Fruit fly (Drosophila melanogaster) whole organism, embryonic: ENCODE results near the gene sip3.
A peak's percentile ranks its signal among the peaks of the same experiment; 100 is the strongest.

Experiments
- Bgb ChIP-seq: fragments of 200-800 bp; sonication (Bioruptor generic); IDR thresholded peaks from 2 replicates; pipeline ENCODE4 v1.3.6; 2022; ENCODE audit warnings: missing biosample characterization, missing genetic modification characterization; ENCODE audit not compliant: partially characterized antibody
- CG10366 ChIP-seq: fragments of 200-800 bp; sonication (Bioruptor generic); IDR thresholded peaks from 2 replicates; pipeline ENCODE4 v1.3.6; 2022; ENCODE audit warnings: missing biosample characterization, missing genetic modification characterization
- CG10979 ChIP-seq: fragments of 200-800 bp; sonication (Bioruptor generic); optimal IDR thresholded peaks from 2 replicates; lab custom pipeline; 2018; ENCODE audit warnings: missing biosample characterization, mild to moderate bottlenecking, missing genetic modification characterization, moderate library complexity
- CG11247 ChIP-seq: fragments of 200-800 bp; sonication (Bioruptor generic); IDR thresholded peaks from 2 replicates; pipeline ENCODE4 v1.3.6; 2022; ENCODE audit warnings: missing biosample characterization, missing genetic modification characterization
- CG11696 ChIP-seq: fragments of 200-800 bp; sonication (Bioruptor generic); IDR thresholded peaks from 2 replicates; pipeline ENCODE4 v1.3.6; 2022; ENCODE audit warnings: missing biosample characterization, missing genetic modification characterization
- CG13775 ChIP-seq: fragments of 200-800 bp; sonication (Bioruptor generic); optimal IDR thresholded peaks from 3 replicates; lab custom pipeline; 2017; ENCODE audit warnings: missing biosample characterization, mild to moderate bottlenecking, missing genetic modification characterization
- CG1529 ChIP-seq: fragments of 200-800 bp; sonication (Bioruptor generic); optimal IDR thresholded peaks from 3 replicates; lab custom pipeline; 2018; ENCODE audit warnings: missing biosample characterization, missing genetic modification characterization
- CG15479 ChIP-seq: fragments of 200-800 bp; sonication (Bioruptor generic); optimal IDR thresholded peaks from 3 replicates; lab custom pipeline; 2019; ENCODE audit warnings: missing biosample characterization, mild to moderate bottlenecking, missing genetic modification characterization, moderate library complexity
- CG17186 ChIP-seq: fragments of 200-800 bp; sonication (Bioruptor generic); optimal IDR thresholded peaks from 3 replicates; lab custom pipeline; 2017; ENCODE audit warnings: missing biosample characterization, missing genetic modification reagents, missing genetic modification characterization
- CG17359 ChIP-seq: fragments of 200-800 bp; sonication (Bioruptor generic); optimal IDR thresholded peaks from 3 replicates; lab custom pipeline; 2018; ENCODE audit warnings: missing biosample characterization, mild to moderate bottlenecking, missing genetic modification characterization, moderate library complexity
- CG18262 ChIP-seq: fragments of 200-800 bp; optimal IDR thresholded peaks from 3 replicates; lab custom pipeline; 2019; ENCODE audit warnings: missing biosample characterization, mild to moderate bottlenecking, missing genetic modification characterization, moderate library complexity
- CG18619 ChIP-seq: fragments of 200-800 bp; sonication (Bioruptor generic); optimal IDR thresholded peaks from 3 replicates; lab custom pipeline; 2017; ENCODE audit warnings: missing biosample characterization, mild to moderate bottlenecking, missing genetic modification characterization
- CG18764 ChIP-seq: fragments of 200-800 bp; sonication (Bioruptor generic); optimal IDR thresholded peaks from 3 replicates; lab custom pipeline; 2016; ENCODE audit warnings: missing biosample characterization, missing genetic modification characterization
- CG30431 ChIP-seq: fragments of 200-800 bp; sonication (Bioruptor generic); optimal IDR thresholded peaks from 2 replicates; lab custom pipeline; 2017; ENCODE audit warnings: missing biosample characterization, missing genetic modification characterization
- CG31388 ChIP-seq: fragments of 200-800 bp; sonication (Bioruptor generic); optimal IDR thresholded peaks from 2 replicates; lab custom pipeline; 2016; ENCODE audit warnings: missing biosample characterization, missing genetic modification characterization
- CG4424 ChIP-seq: fragments of 200-800 bp; sonication (Bioruptor generic); optimal IDR thresholded peaks from 3 replicates; lab custom pipeline; 2016; ENCODE audit warnings: missing biosample characterization, missing genetic modification characterization
- CG6175 ChIP-seq: fragments of 200-800 bp; sonication (Bioruptor generic); IDR thresholded peaks from 3 replicates; pipeline ENCODE4 v1.3.6; 2022; ENCODE audit warnings: missing biosample characterization, missing genetic modification characterization
- CG6689 ChIP-seq: fragments of 200-800 bp; sonication (Bioruptor generic); IDR thresholded peaks from 2 replicates; pipeline ENCODE4 v1.3.6; 2022; ENCODE audit warnings: missing biosample characterization, missing genetic modification characterization
- CG6791 ChIP-seq: fragments of 200-800 bp; sonication (Bioruptor generic); IDR thresholded peaks from 3 replicates; pipeline ENCODE4 v1.3.6; 2022; ENCODE audit warnings: missing biosample characterization, missing genetic modification characterization; ENCODE audit not compliant: partially characterized antibody
- CG7357 ChIP-seq: fragments of 200-800 bp; sonication (Bioruptor generic); IDR thresholded peaks from 3 replicates; pipeline ENCODE4 v1.3.6; 2022; ENCODE audit warnings: missing biosample characterization, missing genetic modification characterization
- CG7372 ChIP-seq: fragments of 200-800 bp; sonication (Bioruptor generic); IDR thresholded peaks from 2 replicates; pipeline ENCODE4 v1.3.6; 2022; ENCODE audit warnings: missing biosample characterization, missing genetic modification characterization
- CG8359 ChIP-seq: fragments of 200-800 bp; sonication (Bioruptor generic); optimal IDR thresholded peaks from 2 replicates; lab custom pipeline; 2017; ENCODE audit warnings: missing biosample characterization, mild to moderate bottlenecking, missing genetic modification characterization, borderline replicate concordance
- CG9215 ChIP-seq: fragments of 200-800 bp; sonication (Bioruptor generic); IDR thresholded peaks from 2 replicates; pipeline ENCODE4 v1.3.6; 2022; ENCODE audit warnings: missing biosample characterization, missing genetic modification characterization
- CG9437 ChIP-seq: fragments of 200-800 bp; sonication (Bioruptor generic); optimal IDR thresholded peaks from 2 replicates; lab custom pipeline; 2018; ENCODE audit warnings: missing biosample characterization, mild to moderate bottlenecking, missing genetic modification characterization
- Doc3 ChIP-seq: fragments of 200-800 bp; sonication (Bioruptor generic); IDR thresholded peaks from 3 replicates; pipeline ENCODE4 v1.3.6; 2022; ENCODE audit warnings: missing biosample characterization, missing genetic modification characterization; ENCODE audit not compliant: partially characterized antibody
- Dp ChIP-seq: fragments of 200-800 bp; sonication (Bioruptor generic); optimal IDR thresholded peaks from 2 replicates; lab custom pipeline; 2018; ENCODE audit warnings: missing biosample characterization, mild to moderate bottlenecking, missing genetic modification characterization, moderate library complexity
- HLH3B ChIP-seq: fragments of 200-800 bp; sonication (Bioruptor generic); IDR thresholded peaks from 2 replicates; pipeline ENCODE4 v1.3.6; 2022; ENCODE audit warnings: missing biosample characterization, missing genetic modification characterization
- HmgZ ChIP-seq: fragments of 200-800 bp; sonication (Bioruptor generic); optimal IDR thresholded peaks from 2 replicates; lab custom pipeline; 2018; ENCODE audit warnings: missing biosample characterization, mild to moderate bottlenecking, missing genetic modification characterization
- Hr51 ChIP-seq, 2 experiments: fragments of 200-800 bp; sonication (Bioruptor generic); optimal IDR thresholded peaks; 2 replicates in 1 of 2; 3 replicates in 1 of 2; lab custom pipeline; 2016 to 2018; ENCODE audit warnings: missing biosample characterization in 2 of 2, missing genetic modification characterization in 2 of 2, mild to moderate bottlenecking in 1 of 2, moderate library complexity in 1 of 2
- Kr ChIP-seq: fragments of 200-800 bp; sonication (Bioruptor generic); optimal IDR thresholded peaks from 2 replicates; lab custom pipeline; 2017; ENCODE audit warnings: missing biosample characterization, mild to moderate bottlenecking, missing genetic modification characterization
- MBD-R2 ChIP-seq: fragments of 200-800 bp; sonication (Bioruptor generic); IDR thresholded peaks from 2 replicates; pipeline ENCODE4 v1.3.6; 2022; ENCODE audit warnings: missing biosample characterization, missing genetic modification characterization
- Med ChIP-seq: fragments of 200-800 bp; sonication (Bioruptor generic); peaks from one replicate; lab custom pipeline; 2016; ENCODE audit warnings: missing biosample characterization, missing genetic modification characterization, mild to moderate bottlenecking, inconsistent platforms, moderate library complexity
- Oli ChIP-seq: fragments of 200-800 bp; sonication (Bioruptor generic); optimal IDR thresholded peaks from 2 replicates; lab custom pipeline; 2018; ENCODE audit warnings: missing biosample characterization, mild to moderate bottlenecking, missing genetic modification characterization, moderate library complexity
- chm ChIP-seq: fragments of 200-800 bp; sonication (Bioruptor generic); IDR thresholded peaks from 2 replicates; pipeline ENCODE4 v1.3.6; 2022; ENCODE audit warnings: missing biosample characterization, missing genetic modification characterization
- crp ChIP-seq, 2 experiments: fragments of 200-800 bp; sonication (Bioruptor generic); optimal IDR thresholded peaks; 2 replicates in 1 of 2; 3 replicates in 1 of 2; lab custom pipeline; 2017; ENCODE audit warnings: missing biosample characterization in 2 of 2, missing genetic modification characterization in 2 of 2, mild to moderate bottlenecking in 1 of 2, moderate library complexity in 1 of 2
- fd64A ChIP-seq: fragments of 200-800 bp; sonication (Bioruptor generic); optimal IDR thresholded peaks from 3 replicates; lab custom pipeline; 2018; ENCODE audit warnings: missing biosample characterization, mild to moderate bottlenecking, missing genetic modification characterization
- gce ChIP-seq: fragments of 200-800 bp; sonication (Bioruptor generic); IDR thresholded peaks from 3 replicates; pipeline ENCODE4 v1.3.6; 2022; ENCODE audit warnings: missing biosample characterization, missing genetic modification characterization
- jumu ChIP-seq: fragments of 200-800 bp; sonication (Bioruptor generic); optimal IDR thresholded peaks from 3 replicates; lab custom pipeline; 2016; ENCODE audit warnings: missing biosample characterization, missing genetic modification characterization
- kah ChIP-seq: fragments of 200-800 bp; sonication (Bioruptor generic); optimal IDR thresholded peaks from 2 replicates; lab custom pipeline; 2018; ENCODE audit warnings: missing biosample characterization, mild to moderate bottlenecking, missing genetic modification characterization
- lbe ChIP-seq: fragments of 200-800 bp; sonication (Bioruptor generic); optimal IDR thresholded peaks from 2 replicates; lab custom pipeline; 2016; ENCODE audit warnings: missing biosample characterization, mild to moderate bottlenecking, missing genetic modification characterization
- lilli ChIP-seq: fragments of 200-800 bp; sonication (Bioruptor generic); optimal IDR thresholded peaks from 3 replicates; lab custom pipeline; 2016; ENCODE audit warnings: missing biosample characterization, missing genetic modification characterization
- lola ChIP-seq, 3 experiments: fragments of >200 bp in 2 of 3; fragments of 200-800 bp in 1 of 3; sonication (Bioruptor generic) in 1 of 3; optimal IDR thresholded peaks; 2 replicates each; lab custom pipeline; 2017 to 2019; ENCODE audit warnings: missing biosample characterization in 3 of 3, missing genetic modification characterization in 3 of 3, mild to moderate bottlenecking in 1 of 3, moderate library complexity in 1 of 3
- mam ChIP-seq: fragments of 200-800 bp; sonication (Bioruptor generic); optimal IDR thresholded peaks from 3 replicates; lab custom pipeline; 2016; ENCODE audit warnings: missing biosample characterization, missing genetic modification characterization
- pita ChIP-seq: fragments of 200-800 bp; sonication (Bioruptor generic); optimal IDR thresholded peaks from 2 replicates; lab custom pipeline; 2017; ENCODE audit warnings: missing biosample characterization, mild to moderate bottlenecking, missing genetic modification characterization
- run ChIP-seq: fragments of 200-800 bp; sonication (Bioruptor generic); optimal IDR thresholded peaks from 3 replicates; lab custom pipeline; 2018; ENCODE audit warnings: missing biosample characterization, mild to moderate bottlenecking, missing genetic modification characterization
- sna ChIP-seq: fragments of 200-800 bp; sonication (Bioruptor generic); IDR thresholded peaks from 2 replicates; pipeline ENCODE4 v1.3.6; 2022; ENCODE audit warnings: missing biosample characterization, missing genetic modification characterization; ENCODE audit not compliant: partially characterized antibody
- ssp ChIP-seq: fragments of 200-800 bp; sonication (Bioruptor generic); IDR thresholded peaks from 2 replicates; pipeline ENCODE4 v1.3.6; 2022; ENCODE audit warnings: missing biosample characterization, missing genetic modification characterization
- stc ChIP-seq: fragments of 200-800 bp; sonication (Bioruptor generic); IDR thresholded peaks from 2 replicates; pipeline ENCODE4 v1.3.6; 2022; ENCODE audit warnings: missing biosample characterization, missing genetic modification characterization
- sug ChIP-seq: fragments of 200-800 bp; optimal IDR thresholded peaks from 2 replicates; lab custom pipeline; 2019; ENCODE audit warnings: missing biosample characterization, mild to moderate bottlenecking, missing genetic modification characterization, moderate library complexity
- tll ChIP-seq, 2 experiments: fragments of 200-800 bp in 1 of 2; fragments of >200 bp in 1 of 2; sonication (Bioruptor generic) in 1 of 2; optimal IDR thresholded peaks; 2 replicates each; lab custom pipeline; 2017 to 2019; ENCODE audit warnings: missing biosample characterization in 2 of 2, missing genetic modification characterization in 2 of 2, mild to moderate bottlenecking in 1 of 2, moderate library complexity in 1 of 2

sip3 gene

dm6 chr3R:31794457-31794856 is 22.4 kb downstream of the sip3 start (continued):
- peak; percentile 88; the same call in 2 of the 3 replicates for TF ChIP-seq CG6175 (GFP tag; lab: Robert Waterston, UW)
- TF ChIP-seq CG13775 (GFP tag; lab: Kevin White, UChicago), result no peak
- no peak for TF ChIP-seq CG31388 (GFP tag; lab: Kevin White, UChicago)
- TF ChIP-seq CG15479 (GFP tag; lab: Kevin White, UChicago), result no peak
- no peak for TF ChIP-seq CG30431 (GFP tag; lab: Kevin White, UChicago)
- no peak for TF ChIP-seq run (tag; lab: Kevin White, UChicago)
- no peak for TF ChIP-seq lbe (GFP tag; lab: Kevin White, UChicago)
- peak; percentile 66 for TF ChIP-seq CG17186 (GFP tag; lab: Kevin White, UChicago)
- TF ChIP-seq HmgZ (tag; lab: Kevin White, UChicago), result peak; percentile 60
- TF ChIP-seq CG4424 (GFP tag; lab: Kevin White, UChicago), result no peak
- TF ChIP-seq CG11696 (GFP tag; lab: Robert Waterston, UW), result no peak
- TF ChIP-seq CG7357, result no peak
- no peak for TF ChIP-seq Kr (GFP tag; lab: Kevin White, UChicago)
- TF ChIP-seq CG9215 (GFP tag; lab: Robert Waterston, UW), result no peak
- peak; percentile 73 for TF ChIP-seq MBD-R2 (GFP tag; lab: Robert Waterston, UW)
- no peak for TF ChIP-seq CG18619
- TF ChIP-seq sna (GFP tag; lab: Robert Waterston, UW), result no peak
- TF ChIP-seq crp (GFP tag; optimal IDR thresholded peaks at IDR 0.05; lab: Kevin White, UChicago), result peak; percentile 86 to 97
- no peak for TF ChIP-seq CG18764
- TF ChIP-seq lola (GFP tag; optimal IDR thresholded peaks at IDR 0.05; lab: Kevin White, UChicago), result no peak
- TF ChIP-seq kah, result no peak
- peak; percentile 96 for TF ChIP-seq sug (tag; lab: Kevin White, UChicago)
- peak; percentile 95 for TF ChIP-seq Dp
- no peak for TF ChIP-seq CG7372 (GFP tag; lab: Robert Waterston, UW)
- no peak for TF ChIP-seq CG11247 (GFP tag; lab: Robert Waterston, UW)
- no peak for TF ChIP-seq CG10979 (tag; lab: Kevin White, UChicago)
- TF ChIP-seq Bgb (GFP tag; lab: Robert Waterston, UW), result peak; percentile 26; the same call in 1 of the 2 replicates
- 0 out of 3 replicates have a peak, but pooled peaks have one; percentile 40 for TF ChIP-seq CG6791 (GFP tag; lab: Robert Waterston, UW)
- TF ChIP-seq HLH3B, result no peak
- TF ChIP-seq CG9437, result no peak
- TF ChIP-seq tll (GFP tag; optimal IDR thresholded peaks at IDR 0.05; lab: Kevin White, UChicago), result no peak
- TF ChIP-seq CG18262 (tag; lab: Kevin White, UChicago), result no peak
- no peak for TF ChIP-seq fd64A (GFP tag; lab: Kevin White, UChicago)
- no peak for TF ChIP-seq Oli (tag; lab: Kevin White, UChicago)
- no peak for TF ChIP-seq lilli
- no peak for TF ChIP-seq ssp
- TF ChIP-seq CG1529 (GFP tag; lab: Kevin White, UChicago), result no peak
- no peak for TF ChIP-seq pita
- no peak for TF ChIP-seq stc (GFP tag; lab: Robert Waterston, UW)
- TF ChIP-seq mam (GFP tag; lab: Kevin White, UChicago), result no peak
- no peak for TF ChIP-seq CG17359 (tag; lab: Kevin White, UChicago)
- no peak for TF ChIP-seq jumu (GFP tag; lab: Kevin White, UChicago)
- no peak for TF ChIP-seq gce (GFP tag; lab: Robert Waterston, UW)
- no peak; the same call in 1 of the 2 replicates for TF ChIP-seq chm (GFP tag; lab: Robert Waterston, UW)
- 0 out of 3 replicates have a peak, but pooled peaks have one; percentile 14 for TF ChIP-seq Doc3 (GFP tag; lab: Robert Waterston, UW)
- TF ChIP-seq Hr51 (GFP tag; optimal IDR thresholded peaks at IDR 0.05; lab: Kevin White, UChicago), result no peak
- no peak for TF ChIP-seq CG6689
- TF ChIP-seq CG10366 (GFP tag; lab: Robert Waterston, UW), result no peak
- no peak for TF ChIP-seq CG8359 (GFP tag; lab: Kevin White, UChicago)
- TF ChIP-seq Med (GFP tag; lab: Kevin White, UChicago), result peak; percentile 89
